Fruit fly (Drosophila melanogaster): ENCODE measurements around the gene Atpalpha.

DNA sequence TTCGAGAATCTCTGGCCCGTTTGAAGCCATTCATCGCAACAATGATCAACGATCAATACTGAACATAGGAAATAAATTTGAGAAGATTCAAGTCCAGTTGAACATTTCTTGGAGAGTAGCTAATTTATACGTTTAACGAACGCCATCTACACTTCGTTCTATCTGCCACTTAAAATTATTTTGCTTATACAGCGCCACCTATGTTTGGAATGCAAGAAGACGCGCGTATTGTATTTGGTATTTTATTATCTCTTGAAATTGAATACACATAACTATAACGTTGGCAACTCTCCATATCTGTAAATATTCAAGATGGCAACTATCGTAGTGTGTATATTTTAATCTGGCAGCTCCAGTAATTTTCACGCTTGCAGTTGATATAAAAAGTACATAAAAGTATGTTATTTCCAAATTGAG is 515 bp upstream of the Atpalpha start:
- no peak for TF ChIP-seq Blimp-1 (GFP tag; optimal IDR thresholded peaks at IDR 0.05)
- TF ChIP-seq spab (GFP tag; optimal IDR thresholded peaks at IDR 0.05): no peak
- no peak for TF ChIP-seq Ets96B (tag; optimal IDR thresholded peaks at IDR 0.05)
- TF ChIP-seq CG32006 (GFP tag; optimal IDR thresholded peaks at IDR 0.05): no peak
- no peak for TF ChIP-seq dac (GFP tag; optimal IDR thresholded peaks at IDR 0.05)
- peak; percentile 47 for TF ChIP-seq Hr39 (GFP tag; optimal IDR thresholded peaks at IDR 0.05)
